Fruit fly (Drosophila melanogaster) whole organism, pupa: ENCODE results near the gene CG31793.

Experiments
- CG9948 ChIP-seq: fragments of 200-800 bp; sonication (Bioruptor generic); optimal IDR thresholded peaks from 2 replicates; lab custom pipeline; 2018; ENCODE audit warnings: missing biosample characterization, mild to moderate bottlenecking, missing genetic modification characterization, moderate library complexity
- rn ChIP-seq: fragments of 200-800 bp; sonication (Bioruptor generic); IDR thresholded peaks from 2 replicates; pipeline ENCODE4 v1.3.6; 2022; ENCODE audit warnings: missing biosample characterization, missing genetic modification characterization

DNA sequence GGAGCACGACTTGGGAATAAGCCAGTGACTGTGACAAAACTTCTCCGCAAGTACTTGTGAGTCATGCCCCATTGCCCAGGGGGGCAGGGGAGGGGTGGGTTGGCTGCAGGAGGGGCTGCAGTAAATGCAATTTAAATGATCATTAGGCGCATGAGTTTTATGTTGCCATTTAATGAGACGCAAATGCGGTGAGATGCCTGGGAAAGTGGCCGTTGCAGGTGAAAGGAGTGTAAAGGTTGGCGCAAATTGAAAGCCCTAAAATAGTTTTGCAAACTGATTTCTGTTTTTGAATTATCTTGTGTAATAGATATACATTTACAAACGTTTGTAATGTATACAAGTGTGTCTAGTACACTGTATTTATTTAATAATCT lies 17.1 kb upstream of the CG31793 start:
- TF ChIP-seq rn (GFP tag; lab: Robert Waterston, UW) = no peak
- TF ChIP-seq CG9948 (tag; lab: Kevin White, UChicago) = no peak
